Fruit fly (Drosophila melanogaster): ENCODE data around the gene CG15167.

DNA sequence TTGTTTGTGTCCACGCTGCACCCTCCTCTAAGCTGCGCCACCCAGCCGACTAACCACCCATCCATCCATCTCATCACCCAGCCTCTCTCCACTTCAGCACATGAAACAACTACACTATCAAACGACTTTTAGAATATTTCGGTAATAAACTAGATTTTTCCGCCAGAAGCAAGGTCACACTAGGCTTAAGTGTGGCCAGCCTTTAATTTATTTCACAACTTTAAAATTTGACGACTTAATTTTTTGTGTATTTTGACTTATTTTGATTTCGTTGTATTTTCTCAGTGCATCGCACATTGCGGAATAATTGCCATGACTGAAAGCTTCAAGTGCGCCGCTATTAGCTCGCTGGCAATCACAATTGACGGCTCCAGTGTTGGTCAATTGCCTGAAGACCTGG lies 15.3 kb upstream of the CG15167 start:
- TF ChIP-seq fd85E (GFP tag; optimal IDR thresholded peaks at IDR 0.05) (no peak), Eip93F (GFP tag; optimal IDR thresholded peaks at IDR 0.05) (no peak), Sox15 (GFP tag; optimal IDR thresholded peaks at IDR 0.05) (no peak)
